Fruit fly (Drosophila melanogaster): ENCODE results near the gene Mitofilin.

DNA sequence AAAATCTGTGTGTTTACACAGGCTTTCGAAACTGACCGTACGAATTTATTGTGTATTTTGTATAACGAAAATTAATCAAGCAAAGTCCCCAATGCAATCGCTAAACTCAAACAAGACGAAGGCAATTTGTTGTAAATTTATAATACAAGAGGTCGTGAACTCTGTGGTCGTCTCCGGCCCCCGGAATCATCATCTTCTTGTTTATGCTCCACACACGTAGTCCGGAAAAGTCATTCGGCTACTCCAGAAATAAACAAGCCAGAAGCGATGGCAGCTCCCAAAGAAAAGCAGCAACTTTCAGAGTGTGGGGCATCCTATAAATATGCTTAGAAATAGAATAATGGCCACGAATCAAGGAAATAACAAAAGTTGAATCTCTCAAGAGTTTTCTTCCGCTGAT, 30.1 kb upstream of the Mitofilin start:
- no peak for TF ChIP-seq pad (GFP tag; optimal IDR thresholded peaks at IDR 0.05)
- no peak for TF ChIP-seq kay (GFP tag; ENCODE audit: borderline replicate concordance)
- TF ChIP-seq cic (GFP tag; optimal IDR thresholded peaks at IDR 0.05), result no peak
- no peak for TF ChIP-seq CG11617 (GFP tag; optimal IDR thresholded peaks at IDR 0.05)
- no peak for TF ChIP-seq Crg-1 (GFP tag; optimal IDR thresholded peaks at IDR 0.05)
